Worm (Caenorhabditis elegans): ENCODE measurements around the gene nhr-285.

ce11 chrV:15793270-15793669 lies 14.2 kb upstream of the nhr-285 start, which contains the start of gene T26E4.7:
- TF ChIP-seq ama-1 (optimal IDR thresholded peaks at IDR 0.05) (no peak), flt-1 (GFP tag; IDR thresholded peaks at IDR 0.05) (no peak), tbx-11 (GFP tag; IDR thresholded peaks at IDR 0.05) (no peak)
